Worm (Caenorhabditis elegans) whole organism, mixed stage, embryonic: ENCODE data around the gene egl-3.

Experiments used
- M03D4.4 ChIP-seq: sonication (generic microtip); optimal IDR thresholded peaks from 2 replicates; lab custom pipeline; 2017; ENCODE audit warnings: mild to moderate bottlenecking, missing genetic modification characterization, missing compliant biosample characterization
- bed-3 ChIP-seq: fragments of 200-800 bp; sonication (Bioruptor generic); optimal IDR thresholded peaks from 3 replicates; lab custom pipeline; 2018; ENCODE audit warnings: mild to moderate bottlenecking, missing genetic modification characterization, moderate library complexity, missing compliant biosample characterization
- blmp-1 ChIP-seq: fragments of 150-350 bp; optimal IDR thresholded peaks from 2 replicates; lab custom pipeline; 2014; ENCODE audit warnings: missing biosample characterization, missing genetic modification characterization
- ceh-39 ChIP-seq: fragments of 150-350 bp; optimal IDR thresholded peaks from 2 replicates; lab custom pipeline; 2014; ENCODE audit warnings: missing biosample characterization, missing genetic modification characterization
- ceh-83 ChIP-seq: fragments of 200-800 bp; sonication (Bioruptor generic); optimal IDR thresholded peaks from 2 replicates; lab custom pipeline; 2018; ENCODE audit warnings: mild to moderate bottlenecking, missing genetic modification characterization, missing compliant biosample characterization
- ces-1 ChIP-seq: fragments of 150-350 bp; optimal IDR thresholded peaks from 2 replicates; lab custom pipeline; 2014; ENCODE audit warnings: missing biosample characterization, missing genetic modification reagents, missing genetic modification characterization
- cnd-1 ChIP-seq: fragments of 200-800 bp; sonication (Bioruptor generic); optimal IDR thresholded peaks from 2 replicates; lab custom pipeline; 2018; ENCODE audit warnings: mild to moderate bottlenecking, missing genetic modification characterization, missing compliant biosample characterization
- drap-1 ChIP-seq: fragments of 200-800 bp; sonication (Bioruptor generic); optimal IDR thresholded peaks from 3 replicates; lab custom pipeline; 2018; ENCODE audit warnings: mild to moderate bottlenecking, missing genetic modification characterization, missing compliant biosample characterization
- elt-1 ChIP-seq: sonication (generic microtip); optimal IDR thresholded peaks from 2 replicates; lab custom pipeline; 2017; ENCODE audit warnings: missing genetic modification characterization, mild to moderate bottlenecking, missing compliant biosample characterization, antibody characterized with exemption, moderate library complexity, borderline replicate concordance; ENCODE audit not compliant: insufficient read depth
- elt-3 ChIP-seq: fragments of 150-350 bp; optimal IDR thresholded peaks from 2 replicates; lab custom pipeline; 2014; ENCODE audit warnings: missing biosample characterization, missing genetic modification characterization
- flh-1 ChIP-seq: fragments of 200-800 bp; sonication (Bioruptor generic); optimal IDR thresholded peaks from 2 replicates; lab custom pipeline; 2018; ENCODE audit warnings: mild to moderate bottlenecking, missing genetic modification characterization, moderate library complexity, missing compliant biosample characterization
- ham-2 ChIP-seq: fragments of 200-800 bp; sonication (Bioruptor generic); optimal IDR thresholded peaks from 2 replicates; lab custom pipeline; 2018; ENCODE audit warnings: mild to moderate bottlenecking, missing genetic modification characterization, missing compliant biosample characterization
- hlh-1 ChIP-seq: fragments of 150-350 bp; optimal IDR thresholded peaks from 2 replicates; lab custom pipeline; 2014; ENCODE audit warnings: missing biosample characterization, missing genetic modification reagents, missing genetic modification characterization
- lin-13 ChIP-seq: fragments of 150-350 bp; optimal IDR thresholded peaks from 2 replicates; lab custom pipeline; 2014; ENCODE audit warnings: missing biosample characterization, missing genetic modification characterization
- lin-32 ChIP-seq: fragments of 200-800 bp; sonication (Bioruptor generic); optimal IDR thresholded peaks from 2 replicates; lab custom pipeline; 2018; ENCODE audit warnings: mild to moderate bottlenecking, missing genetic modification characterization, missing compliant biosample characterization
- lsy-2 ChIP-seq: fragments of 150-350 bp; optimal IDR thresholded peaks from 2 replicates; lab custom pipeline; 2014; ENCODE audit warnings: missing biosample characterization, missing genetic modification characterization
- mab-5 ChIP-seq: fragments of 150-350 bp; optimal IDR thresholded peaks from 2 replicates; lab custom pipeline; 2014; ENCODE audit warnings: missing biosample characterization, missing genetic modification characterization
- mep-1 ChIP-seq: fragments of 150-350 bp; optimal IDR thresholded peaks from 2 replicates; lab custom pipeline; 2017; ENCODE audit warnings: missing biosample characterization, missing genetic modification reagents, missing genetic modification characterization, inconsistent platforms
- mls-2 ChIP-seq: sonication (generic microtip); optimal IDR thresholded peaks from 2 replicates; lab custom pipeline; 2016; ENCODE audit warnings: mild to moderate bottlenecking, missing genetic modification characterization, moderate library complexity, missing compliant biosample characterization
- nhr-12 ChIP-seq: fragments of 150-350 bp; optimal IDR thresholded peaks from 2 replicates; lab custom pipeline; 2014; ENCODE audit warnings: missing biosample characterization, missing genetic modification characterization
- nhr-237 ChIP-seq: fragments of 150-350 bp; optimal IDR thresholded peaks from 2 replicates; lab custom pipeline; 2014; ENCODE audit warnings: missing biosample characterization, missing genetic modification characterization
- nhr-28 ChIP-seq: fragments of 150-350 bp; optimal IDR thresholded peaks from 2 replicates; lab custom pipeline; 2014; ENCODE audit warnings: missing biosample characterization, missing genetic modification characterization
- nhr-76 ChIP-seq: sonication (generic microtip); optimal IDR thresholded peaks from 2 replicates; lab custom pipeline; 2017; ENCODE audit warnings: missing biosample characterization, missing genetic modification characterization
- pha-4 ChIP-seq: fragments of 150-350 bp; optimal IDR thresholded peaks from 2 replicates; lab custom pipeline; 2018; ENCODE audit warnings: missing biosample characterization, missing genetic modification reagents, missing genetic modification characterization
- sem-2 ChIP-seq: fragments of 200-800 bp; sonication (Bioruptor generic); optimal IDR thresholded peaks from 2 replicates; lab custom pipeline; 2018; ENCODE audit warnings: mild to moderate bottlenecking, missing genetic modification characterization, missing compliant biosample characterization
- sptf-1 ChIP-seq: sonication (generic microtip); optimal IDR thresholded peaks from 2 replicates; lab custom pipeline; 2017; ENCODE audit warnings: mild to moderate bottlenecking, missing genetic modification characterization, moderate library complexity, missing compliant biosample characterization
- tbx-8 ChIP-seq: fragments of 200-800 bp; sonication (Bioruptor generic); optimal IDR thresholded peaks from 2 replicates; lab custom pipeline; 2018; ENCODE audit warnings: mild to moderate bottlenecking, missing genetic modification characterization, moderate library complexity, missing compliant biosample characterization
- unc-120 ChIP-seq: sonication (generic microtip); optimal IDR thresholded peaks from 2 replicates; lab custom pipeline; 2017; ENCODE audit warnings: missing genetic modification characterization, missing compliant biosample characterization; ENCODE audit not compliant: poor library complexity, severe bottlenecking
- unc-39 ChIP-seq: fragments of 150-350 bp; optimal IDR thresholded peaks from 2 replicates; lab custom pipeline; 2014; ENCODE audit warnings: missing biosample characterization, missing genetic modification characterization
- unc-62 ChIP-seq: fragments of 150-350 bp; optimal IDR thresholded peaks from 2 replicates; lab custom pipeline; 2014; ENCODE audit warnings: missing biosample characterization, missing genetic modification reagents, missing genetic modification characterization
- zip-8 ChIP-seq: fragments of 150-350 bp; optimal IDR thresholded peaks from 2 replicates; lab custom pipeline; 2014; ENCODE audit warnings: missing biosample characterization, missing genetic modification characterization

Gene egl-3

DNA sequence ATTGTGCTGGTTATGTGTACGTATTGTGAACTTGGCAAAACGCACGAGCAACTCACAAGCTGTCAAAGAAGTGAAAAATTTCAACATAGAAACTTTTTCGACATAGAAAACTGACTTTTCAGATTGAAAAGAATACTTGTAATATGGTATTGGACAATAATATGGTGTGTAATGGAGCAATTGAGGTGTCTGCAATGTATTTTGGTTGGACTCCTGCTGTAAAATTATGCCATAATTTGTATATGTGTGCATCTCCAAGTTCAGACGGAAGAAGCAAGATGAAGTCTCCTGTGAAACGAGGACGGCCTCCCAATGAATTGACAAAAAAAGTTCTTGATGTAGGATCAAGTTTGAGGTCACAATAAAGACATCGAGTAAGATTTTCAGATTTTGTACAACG is 10.3 kb upstream of the egl-3 start:
- TF ChIP-seq sem-2, result no peak
- no peak for TF ChIP-seq pha-4
- TF ChIP-seq elt-1 (tag; lab: Kevin White, UChicago), result no peak
- no peak for TF ChIP-seq nhr-76 (tag; lab: Kevin White, UChicago)
- no peak for TF ChIP-seq ceh-39
- no peak for TF ChIP-seq unc-62 (GFP tag; lab: Kevin White, UChicago)
- TF ChIP-seq unc-39 (tag; lab: Kevin White, UChicago), result no peak
- TF ChIP-seq ceh-83 (GFP tag; lab: Kevin White, UChicago), result no peak
- no peak for TF ChIP-seq drap-1 (GFP tag; lab: Kevin White, UChicago)
- no peak for TF ChIP-seq mab-5 (tag; lab: Kevin White, UChicago)
- TF ChIP-seq ces-1, result no peak
- no peak for TF ChIP-seq M03D4.4

DNA sequence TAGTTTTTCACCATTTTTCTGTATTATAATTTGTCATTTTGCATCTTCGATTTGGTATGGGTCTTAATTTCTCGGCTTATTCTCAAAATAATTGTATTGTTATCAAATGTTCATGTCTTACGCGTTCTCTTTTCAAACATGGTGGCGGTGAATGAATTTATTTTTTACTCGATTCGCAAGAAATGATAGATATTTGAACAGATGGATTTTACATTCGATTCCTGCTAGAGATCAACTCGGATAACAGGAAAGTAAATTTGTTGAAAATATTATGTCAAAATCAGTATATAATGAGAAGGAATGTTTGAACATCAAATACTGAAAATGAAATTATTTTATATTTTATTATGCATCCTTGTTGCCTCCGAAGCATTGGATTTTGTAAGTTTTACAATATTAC is 9.4 kb upstream of the egl-3 start, which contains the start of gene ZK856.4:
ZK856.4 (plus strand) TSS at position 301 of the 400 bp plus-strand sequence.
- no peak for TF ChIP-seq mls-2
- TF ChIP-seq ceh-83 (GFP tag; lab: Kevin White, UChicago), result no peak
- no peak for TF ChIP-seq unc-120 (tag; lab: Kevin White, UChicago)
- TF ChIP-seq elt-3 (tag; lab: Kevin White, UChicago), result no peak
- TF ChIP-seq zip-8 (tag; lab: Kevin White, UChicago), result no peak
- no peak for TF ChIP-seq nhr-28 (tag; lab: Kevin White, UChicago)
- TF ChIP-seq tbx-8 (GFP tag; lab: Kevin White, UChicago), result no peak
- no peak for TF ChIP-seq pha-4

- TF ChIP-seq unc-39 (tag; lab: Kevin White, UChicago) (no peak), ham-2 (GFP tag; lab: Kevin White, UChicago) (no peak), mep-1 (tag; lab: Kevin White, UChicago) (no peak), lin-32 (GFP tag; lab: Kevin White, UChicago) (no peak), nhr-28 (tag; lab: Kevin White, UChicago) (no peak), flh-1 (no peak), tbx-8 (GFP tag; lab: Kevin White, UChicago) (no peak), mls-2 (no peak), sem-2 (no peak), elt-1 (tag; lab: Kevin White, UChicago) (no peak)
Observed at ce11 chrV:10179235-10179634, 5.7 kb upstream of the egl-3 start, which contains the start of gene cul-5. cul-5 (plus strand) TSS chrV:10179535.

- TF ChIP-seq nhr-76 (tag; lab: Kevin White, UChicago), result no peak
- TF ChIP-seq lsy-2, result peak; percentile 30
- peak; percentile 48 for TF ChIP-seq sptf-1 (tag; lab: Kevin White, UChicago)
- TF ChIP-seq mep-1 (tag; lab: Kevin White, UChicago), result peak; percentile 62
- TF ChIP-seq ceh-39, result peak; percentile 0
- TF ChIP-seq lin-13 (tag; lab: Kevin White, UChicago), result peak; percentile 40
- TF ChIP-seq unc-62 (GFP tag; lab: Kevin White, UChicago), result no peak
- peak; percentile 19 for TF ChIP-seq ces-1
- peak; percentile 61 for TF ChIP-seq nhr-237 (tag; lab: Kevin White, UChicago)
- TF ChIP-seq nhr-28 (tag; lab: Kevin White, UChicago), result no peak
- peak; percentile 86 for TF ChIP-seq blmp-1 (tag; lab: Kevin White, UChicago)
- TF ChIP-seq unc-120 (tag; lab: Kevin White, UChicago), result peak; percentile 67
- TF ChIP-seq, all 35 proteins: peak for 9
Observed at ce11 chrV:10178166-10178565, 4.6 kb upstream of the egl-3 start.

- no peak for TF ChIP-seq ceh-83 (GFP tag; lab: Kevin White, UChicago)
- no peak for TF ChIP-seq cnd-1 (tag; lab: Kevin White, UChicago)
- no peak for TF ChIP-seq zip-8 (tag; lab: Kevin White, UChicago)
- peak; percentile 12 for TF ChIP-seq unc-62 (GFP tag; lab: Kevin White, UChicago)
- TF ChIP-seq elt-1 (tag; lab: Kevin White, UChicago), result no peak
- TF ChIP-seq hlh-1 (tag; lab: Kevin White, UChicago), result no peak
- TF ChIP-seq mls-2, result peak; percentile 69
- no peak for TF ChIP-seq bed-3 (GFP tag; lab: Kevin White, UChicago)
- no peak for TF ChIP-seq ceh-39
- peak; percentile 90 for TF ChIP-seq ces-1
- TF ChIP-seq nhr-237 (tag; lab: Kevin White, UChicago), result no peak
- no peak for TF ChIP-seq nhr-12 (tag; lab: Kevin White, UChicago)
Observed at ce11 chrV:10174632-10175075, 1.1 kb upstream of the egl-3 start.
